Fruit fly (Drosophila melanogaster) whole organism, embryonic: ENCODE data around the gene CG13949.

Source experiments
- Abd-B ChIP-seq: fragments of 200-800 bp; sonication (Bioruptor generic); optimal IDR thresholded peaks from 2 replicates; lab custom pipeline; 2018; ENCODE audit warnings: missing biosample characterization, mild to moderate bottlenecking, missing genetic modification characterization, moderate library complexity
- Aef1 ChIP-seq: fragments of 200-800 bp; sonication (Bioruptor generic); IDR thresholded peaks from 3 replicates; pipeline ENCODE4 v1.3.6; 2022; ENCODE audit warnings: missing biosample characterization, missing genetic modification characterization
- Atf3 ChIP-seq: fragments of 200-800 bp; sonication (Bioruptor generic); optimal IDR thresholded peaks from 3 replicates; lab custom pipeline; 2016; ENCODE audit warnings: missing biosample characterization, missing genetic modification characterization
- Bgb ChIP-seq: fragments of 200-800 bp; sonication (Bioruptor generic); IDR thresholded peaks from 2 replicates; pipeline ENCODE4 v1.3.6; 2022; ENCODE audit warnings: missing biosample characterization, missing genetic modification characterization; ENCODE audit not compliant: partially characterized antibody
- CG12744 ChIP-seq: fragments of 200-800 bp; sonication (Bioruptor generic); optimal IDR thresholded peaks from 2 replicates; lab custom pipeline; 2016; ENCODE audit warnings: missing biosample characterization, missing genetic modification characterization
- CG13296 ChIP-seq: fragments of 200-800 bp; sonication (Bioruptor generic); optimal IDR thresholded peaks from 3 replicates; lab custom pipeline; 2018; ENCODE audit warnings: missing biosample characterization, mild to moderate bottlenecking, missing genetic modification characterization
- CG14710 ChIP-seq: fragments of 200-800 bp; sonication (Bioruptor generic); optimal IDR thresholded peaks from 3 replicates; lab custom pipeline; 2019; ENCODE audit warnings: missing biosample characterization, mild to moderate bottlenecking, missing genetic modification characterization, moderate library complexity
- CG16815 ChIP-seq: fragments of 200-800 bp; sonication (Bioruptor generic); optimal IDR thresholded peaks from 3 replicates; lab custom pipeline; 2017; ENCODE audit warnings: missing biosample characterization, mild to moderate bottlenecking, missing genetic modification characterization
- CG17186 ChIP-seq: fragments of 200-800 bp; sonication (Bioruptor generic); optimal IDR thresholded peaks from 3 replicates; lab custom pipeline; 2017; ENCODE audit warnings: missing biosample characterization, missing genetic modification reagents, missing genetic modification characterization
- CG17829 ChIP-seq: fragments of 200-800 bp; optimal IDR thresholded peaks from 2 replicates; lab custom pipeline; 2019; ENCODE audit warnings: missing biosample characterization, mild to moderate bottlenecking, missing genetic modification characterization, moderate library complexity
- CG1832 ChIP-seq: fragments of 200-800 bp; sonication (Bioruptor generic); optimal IDR thresholded peaks from 2 replicates; lab custom pipeline; 2017; ENCODE audit warnings: missing biosample characterization, mild to moderate bottlenecking, missing genetic modification characterization, inconsistent platforms
- CG31224 ChIP-seq: fragments of 200-800 bp; sonication (Bioruptor generic); IDR thresholded peaks from 2 replicates; pipeline ENCODE4 v1.3.6; 2022; ENCODE audit warnings: missing biosample characterization, missing genetic modification characterization
- CG33213 ChIP-seq: fragments of 200-800 bp; sonication (Bioruptor generic); optimal IDR thresholded peaks from 3 replicates; lab custom pipeline; 2016; ENCODE audit warnings: missing biosample characterization, missing genetic modification characterization
- CG3838 ChIP-seq: fragments of 200-800 bp; sonication (Bioruptor generic); optimal IDR thresholded peaks from 3 replicates; lab custom pipeline; 2016; ENCODE audit warnings: missing biosample characterization, missing genetic modification characterization
- CG5180 ChIP-seq: fragments of 200-800 bp; sonication (Bioruptor generic); optimal IDR thresholded peaks from 3 replicates; lab custom pipeline; 2017; ENCODE audit warnings: missing biosample characterization, missing genetic modification characterization, mild to moderate bottlenecking, moderate library complexity, missing genetic modification reagents
- CG7357 ChIP-seq: fragments of 200-800 bp; sonication (Bioruptor generic); IDR thresholded peaks from 3 replicates; pipeline ENCODE4 v1.3.6; 2022; ENCODE audit warnings: missing biosample characterization, missing genetic modification characterization
- CG7745 ChIP-seq: fragments of 200-800 bp; sonication (Bioruptor generic); optimal IDR thresholded peaks from 2 replicates; lab custom pipeline; 2018; ENCODE audit warnings: missing biosample characterization, mild to moderate bottlenecking, missing genetic modification characterization, moderate library complexity
- CG8290 ChIP-seq, 3 experiments: fragments of 200-800 bp; sonication (Bioruptor generic); optimal IDR thresholded peaks; 2 replicates each; lab custom pipeline; 2016 to 2019; ENCODE audit warnings: missing biosample characterization in 3 of 3, missing genetic modification characterization in 3 of 3, mild to moderate bottlenecking in 2 of 3, moderate library complexity in 1 of 3
- CG8388 ChIP-seq: fragments of 200-800 bp; sonication (Bioruptor generic); optimal IDR thresholded peaks from 2 replicates; lab custom pipeline; 2019; ENCODE audit warnings: missing biosample characterization, mild to moderate bottlenecking, missing genetic modification characterization, moderate library complexity
- CG9797 ChIP-seq: fragments of 200-800 bp; sonication (Bioruptor generic); optimal IDR thresholded peaks from 3 replicates; lab custom pipeline; 2018; ENCODE audit warnings: missing biosample characterization, mild to moderate bottlenecking, missing genetic modification characterization
- CG9876 ChIP-seq: fragments of 200-800 bp; sonication (Bioruptor generic); optimal IDR thresholded peaks from 2 replicates; lab custom pipeline; 2016; ENCODE audit warnings: missing biosample characterization, missing genetic modification characterization
- CHES-1-like ChIP-seq: fragments of 200-800 bp; sonication (Bioruptor generic); optimal IDR thresholded peaks from 2 replicates; lab custom pipeline; 2016; ENCODE audit warnings: missing biosample characterization, missing genetic modification characterization
- CTCF ChIP-seq: fragments of 200-800 bp; sonication (Bioruptor generic); optimal IDR thresholded peaks from 2 replicates; lab custom pipeline; 2017; ENCODE audit warnings: missing biosample characterization, mild to moderate bottlenecking, missing genetic modification characterization, moderate library complexity
- CkIIα-i1 ChIP-seq: fragments of 200-800 bp; sonication (Bioruptor generic); IDR thresholded peaks from 2 replicates; pipeline ENCODE4 v1.3.6; 2022; ENCODE audit warnings: missing biosample characterization, missing genetic modification characterization
- CrebB ChIP-seq: fragments of 200-800 bp; sonication (Bioruptor generic); optimal IDR thresholded peaks from 3 replicates; lab custom pipeline; 2018; ENCODE audit warnings: missing biosample characterization, mild to moderate bottlenecking, missing genetic modification characterization
- D ChIP-seq, 2 experiments: fragments of 200-800 bp in 1 of 2; fragments of >200 bp in 1 of 2; sonication (Bioruptor generic) in 1 of 2; optimal IDR thresholded peaks; 2 replicates in 1 of 2; 3 replicates in 1 of 2; lab custom pipeline; 2017; ENCODE audit warnings: mild to moderate bottlenecking in 1 of 2, missing biosample characterization in 1 of 2, missing genetic modification characterization in 1 of 2, missing genetic modification reagents in 1 of 2
- Deaf1 ChIP-seq: fragments of 200-800 bp; optimal IDR thresholded peaks from 3 replicates; lab custom pipeline; 2019; ENCODE audit warnings: missing biosample characterization, mild to moderate bottlenecking, missing genetic modification characterization, moderate library complexity
- Dip2 ChIP-seq: fragments of 200-800 bp; sonication (Bioruptor generic); IDR thresholded peaks from 2 replicates; pipeline ENCODE4 v1.3.6; 2022; ENCODE audit warnings: missing biosample characterization, missing genetic modification characterization
- Dll ChIP-seq: fragments of 200-800 bp; sonication (Bioruptor generic); IDR thresholded peaks from 4 replicates; pipeline ENCODE4 v1.3.6; 2022; ENCODE audit warnings: missing biosample characterization, missing genetic modification characterization; ENCODE audit not compliant: partially characterized antibody
- Elba2 ChIP-seq: fragments of 200-800 bp; sonication (Bioruptor generic); optimal IDR thresholded peaks from 3 replicates; lab custom pipeline; 2016; ENCODE audit warnings: missing biosample characterization, missing genetic modification characterization
- Fer2 ChIP-seq: fragments of 200-800 bp; sonication (Bioruptor generic); optimal IDR thresholded peaks from 2 replicates; lab custom pipeline; 2018; ENCODE audit warnings: missing biosample characterization, mild to moderate bottlenecking, missing genetic modification characterization, moderate library complexity
- Mes4 ChIP-seq: fragments of 200-800 bp; sonication (Bioruptor generic); optimal IDR thresholded peaks from 2 replicates; lab custom pipeline; 2016; ENCODE audit warnings: missing biosample characterization, missing genetic modification characterization
- Nf-YB ChIP-seq: fragments of 200-800 bp; sonication (Bioruptor generic); optimal IDR thresholded peaks from 3 replicates; lab custom pipeline; 2019; ENCODE audit warnings: missing biosample characterization, mild to moderate bottlenecking, missing genetic modification characterization, moderate library complexity
- NfI ChIP-seq: fragments of 200-800 bp; sonication (Bioruptor generic); optimal IDR thresholded peaks from 3 replicates; lab custom pipeline; 2018; ENCODE audit warnings: missing biosample characterization, mild to moderate bottlenecking, missing genetic modification characterization, moderate library complexity
- Poxn ChIP-seq: fragments of 200-800 bp; sonication (Bioruptor generic); IDR thresholded peaks from 2 replicates; pipeline ENCODE4 v1.3.6; 2022; ENCODE audit warnings: missing biosample characterization, missing genetic modification characterization
- br ChIP-seq: fragments of >200 bp; optimal IDR thresholded peaks from 2 replicates; lab custom pipeline; 2017
- dan ChIP-seq: fragments of 200-800 bp; sonication (Bioruptor generic); IDR thresholded peaks from 2 replicates; pipeline ENCODE4 v1.3.6; 2022; ENCODE audit warnings: missing biosample characterization, missing genetic modification characterization
- gsb ChIP-seq: fragments of 200-800 bp; sonication (Bioruptor generic); IDR thresholded peaks from 2 replicates; pipeline ENCODE4 v1.3.6; 2022; ENCODE audit warnings: missing biosample characterization, missing genetic modification characterization
- ind ChIP-seq: fragments of 200-800 bp; sonication (Bioruptor generic); optimal IDR thresholded peaks from 3 replicates; lab custom pipeline; 2016; ENCODE audit warnings: missing biosample characterization, missing genetic modification characterization
- jigr1 ChIP-seq: fragments of 200-800 bp; sonication (Bioruptor generic); IDR thresholded peaks from 3 replicates; pipeline ENCODE4 v1.3.6; 2022; ENCODE audit warnings: missing biosample characterization, missing genetic modification characterization
- lmd ChIP-seq: fragments of 200-800 bp; sonication (Bioruptor generic); IDR thresholded peaks from 2 replicates; pipeline ENCODE4 v1.3.6; 2022; ENCODE audit warnings: missing biosample characterization, missing genetic modification characterization
- pb ChIP-seq: fragments of 200-800 bp; sonication (Bioruptor generic); optimal IDR thresholded peaks from 3 replicates; lab custom pipeline; 2016; ENCODE audit warnings: missing biosample characterization, missing genetic modification characterization
- run ChIP-seq: fragments of 200-800 bp; sonication (Bioruptor generic); optimal IDR thresholded peaks from 3 replicates; lab custom pipeline; 2018; ENCODE audit warnings: missing biosample characterization, mild to moderate bottlenecking, missing genetic modification characterization
- sna ChIP-seq: fragments of 200-800 bp; sonication (Bioruptor generic); IDR thresholded peaks from 2 replicates; pipeline ENCODE4 v1.3.6; 2022; ENCODE audit warnings: missing biosample characterization, missing genetic modification characterization; ENCODE audit not compliant: partially characterized antibody
- so ChIP-seq: fragments of 200-800 bp; sonication (Bioruptor generic); IDR thresholded peaks from 3 replicates; pipeline ENCODE4 v1.3.6; 2022; ENCODE audit warnings: missing biosample characterization, missing genetic modification characterization
- ssp ChIP-seq: fragments of 200-800 bp; sonication (Bioruptor generic); IDR thresholded peaks from 2 replicates; pipeline ENCODE4 v1.3.6; 2022; ENCODE audit warnings: missing biosample characterization, missing genetic modification characterization
- tup ChIP-seq: fragments of 200-800 bp; sonication (Bioruptor generic); optimal IDR thresholded peaks from 2 replicates; lab custom pipeline; 2016; ENCODE audit warnings: missing biosample characterization, mild to moderate bottlenecking, missing genetic modification characterization, moderate library complexity
- tx ChIP-seq: fragments of 200-800 bp; sonication (Bioruptor generic); optimal IDR thresholded peaks from 2 replicates; lab custom pipeline; 2016; ENCODE audit warnings: missing biosample characterization, missing genetic modification characterization
- vnd ChIP-seq: fragments of 200-800 bp; sonication (Bioruptor generic); IDR thresholded peaks from 3 replicates; pipeline ENCODE4 v1.3.6; 2022; ENCODE audit warnings: missing biosample characterization, missing genetic modification characterization; ENCODE audit not compliant: partially characterized antibody
- zfh2 ChIP-seq: fragments of 200-800 bp; sonication (Bioruptor generic); optimal IDR thresholded peaks from 2 replicates; lab custom pipeline; 2016; ENCODE audit warnings: missing biosample characterization, missing genetic modification characterization

CG13949 gene

DNA sequence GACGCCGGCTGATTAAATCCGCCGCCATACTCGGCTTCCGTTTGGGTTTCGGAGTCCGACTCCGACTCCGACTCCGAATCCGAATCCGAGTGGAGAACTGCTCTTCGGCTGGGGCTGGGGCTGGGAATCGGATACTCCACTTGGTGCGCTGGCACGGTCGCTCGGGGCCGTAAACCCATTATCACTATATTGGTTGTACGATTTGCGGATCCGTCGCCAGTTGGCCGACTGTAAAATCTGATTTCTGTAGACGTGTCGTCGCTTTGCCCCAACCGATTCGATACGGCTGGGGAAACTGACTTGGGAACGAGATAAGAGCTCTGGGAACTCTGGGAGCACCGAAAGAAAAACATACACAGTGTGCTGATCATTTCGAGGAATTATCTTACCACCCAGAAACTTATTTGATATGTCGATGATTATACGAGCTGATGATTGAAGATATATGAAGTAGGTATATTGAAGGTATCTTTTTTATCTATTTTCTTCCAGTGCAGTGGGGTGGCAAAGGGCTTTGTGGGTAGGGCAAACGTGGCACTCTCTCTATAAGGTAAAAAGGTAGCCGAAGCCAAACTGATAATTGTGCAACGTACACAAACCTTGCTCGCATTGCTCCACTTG, 2.9 kb downstream of the CG13949 start (continued):
- TF ChIP-seq NfI (GFP tag; lab: Kevin White, UChicago) (peak; percentile 42), CG14710 (tag; lab: Kevin White, UChicago) (peak; percentile 10), CG16815 (GFP tag; lab: Kevin White, UChicago) (no peak), CG12744 (GFP tag; lab: Kevin White, UChicago) (no peak), CG17186 (GFP tag; lab: Kevin White, UChicago) (no peak), CG8290 (GFP tag; optimal IDR thresholded peaks at IDR 0.05; lab: Kevin White, UChicago) (peak; percentile 30), CG8290 (tag; optimal IDR thresholded peaks at IDR 0.05; lab: Kevin White, UChicago) (peak in 1 of 2 experiments; percentile 57), Poxn (GFP tag; lab: Robert Waterston, UW) (no peak), sna (GFP tag; lab: Robert Waterston, UW) (no peak), tup (GFP tag; lab: Kevin White, UChicago) (peak; percentile 24), D (optimal IDR thresholded peaks at IDR 0.05; lab: Kevin White, UChicago) (no peak), D (GFP tag; optimal IDR thresholded peaks at IDR 0.05; lab: Kevin White, UChicago) (peak; percentile 41), CG13296 (no peak), jigr1 (GFP tag; lab: Robert Waterston, UW) (no peak), gsb (GFP tag; lab: Robert Waterston, UW) (no peak), br (lab: Kevin White, UChicago) (no peak), CG33213 (peak; percentile 4), Elba2 (GFP tag; lab: Kevin White, UChicago) (no peak), ssp (0 out of 2 replicates have a peak, but pooled peaks have one; percentile 12), tx (GFP tag; lab: Kevin White, UChicago) (no peak), Dll (GFP tag; lab: Robert Waterston, UW) (no peak), vnd (GFP tag; lab: Robert Waterston, UW) (no peak), Fer2 (no peak), CkIIα-i1 (GFP tag; lab: Robert Waterston, UW) (no peak), ind (peak; percentile 34), Atf3 (GFP tag; lab: Kevin White, UChicago) (peak; percentile 48), CG7357 (no peak), CG1832 (no peak), lmd (GFP tag; lab: Robert Waterston, UW) (peak; percentile 44), CHES-1-like (GFP tag; lab: Kevin White, UChicago) (peak; percentile 53), Nf-YB (GFP tag; lab: Kevin White, UChicago) (no peak), Mes4 (GFP tag; lab: Kevin White, UChicago) (peak; percentile 21), CG3838 (GFP tag; lab: Kevin White, UChicago) (no peak), zfh2 (GFP tag; lab: Kevin White, UChicago) (no peak), CG9797 (GFP tag; lab: Kevin White, UChicago) (no peak), Deaf1 (tag; lab: Kevin White, UChicago) (peak; percentile 62), CG17829 (tag; lab: Kevin White, UChicago) (peak; percentile 20), Bgb (GFP tag; lab: Robert Waterston, UW) (no peak), Abd-B (no peak), CG8388 (GFP tag; lab: Kevin White, UChicago) (peak; percentile 33), Dip2 (GFP tag; lab: Robert Waterston, UW) (no peak), CG5180 (GFP tag; lab: Kevin White, UChicago) (peak; percentile 0), CG7745 (no peak), run (tag; lab: Kevin White, UChicago) (no peak), dan (GFP tag; lab: Robert Waterston, UW) (no peak), CG31224 (GFP tag; lab: Robert Waterston, UW) (peak; percentile 36; the same call in 1 of the 2 replicates), so (GFP tag; lab: Robert Waterston, UW) (0 out of 3 replicates have a peak, but pooled peaks have one; percentile 50), Aef1 (peak; percentile 57; the same call in 2 of the 3 replicates), CrebB (peak; percentile 16), CTCF (no peak), pb (GFP tag; lab: Kevin White, UChicago) (no peak), CG9876 (GFP tag; lab: Kevin White, UChicago) (no peak)
